Worm (Caenorhabditis elegans) whole organism, mixed stage, embryonic: ENCODE results near the gene enpp-1.

Source experiments
- elt-3 ChIP-seq: fragments of 150-350 bp; optimal IDR thresholded peaks from 2 replicates; lab custom pipeline; 2014; ENCODE audit warnings: missing biosample characterization, missing genetic modification characterization
- mab-5 ChIP-seq: fragments of 150-350 bp; optimal IDR thresholded peaks from 2 replicates; lab custom pipeline; 2014; ENCODE audit warnings: missing biosample characterization, missing genetic modification characterization
- mep-1 ChIP-seq: fragments of 150-350 bp; optimal IDR thresholded peaks from 2 replicates; lab custom pipeline; 2017; ENCODE audit warnings: missing biosample characterization, missing genetic modification reagents, missing genetic modification characterization, inconsistent platforms
- pha-4 ChIP-seq: fragments of 150-350 bp; optimal IDR thresholded peaks from 2 replicates; lab custom pipeline; 2018; ENCODE audit warnings: missing biosample characterization, missing genetic modification reagents, missing genetic modification characterization
- unc-62 ChIP-seq: fragments of 150-350 bp; optimal IDR thresholded peaks from 2 replicates; lab custom pipeline; 2014; ENCODE audit warnings: missing biosample characterization, missing genetic modification reagents, missing genetic modification characterization

ce11 chrV:12150607-12151006 lies 19.4 kb downstream of the enpp-1 start, which contains the start of gene che-11:
- TF ChIP-seq elt-3 (tag; lab: Kevin White, UChicago) (no peak), unc-62 (GFP tag; lab: Kevin White, UChicago) (no peak), mep-1 (tag; lab: Kevin White, UChicago) (no peak), mab-5 (tag; lab: Kevin White, UChicago) (no peak), pha-4 (tag; lab: Kevin White, UChicago) (no peak)
